Worm (Caenorhabditis elegans): ENCODE data around the gene scl-3.

DNA sequence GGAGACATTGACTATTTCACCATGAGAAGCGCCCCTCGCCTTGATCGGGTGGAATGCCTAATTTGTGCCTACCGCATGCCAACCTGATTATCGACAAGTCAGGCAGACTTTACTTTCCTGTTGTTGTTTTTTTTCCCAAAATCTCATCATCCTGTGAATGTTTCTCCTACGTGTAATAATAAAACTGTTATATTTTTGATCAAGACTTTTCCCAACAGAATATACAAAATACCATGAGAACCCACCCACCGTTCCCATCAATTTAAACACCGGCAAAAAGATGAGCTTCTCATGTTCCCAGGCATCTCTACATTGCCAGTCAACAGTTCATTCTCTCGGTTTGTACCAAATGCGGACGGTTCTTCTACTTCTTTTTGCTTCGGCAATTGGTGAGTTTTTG lies 12.5 kb upstream of the scl-3 start, which contains the start of gene scl-9:
- TF ChIP-seq pha-4 (tag; optimal IDR thresholded peaks at IDR 0.05): no peak
- no peak for TF ChIP-seq nhr-237 (tag; optimal IDR thresholded peaks at IDR 0.05)
- TF ChIP-seq unc-39 (tag; optimal IDR thresholded peaks at IDR 0.05): no peak
- TF ChIP-seq ces-1 (GFP tag; optimal IDR thresholded peaks at IDR 0.05): no peak
- no peak for TF ChIP-seq lin-13 (tag; optimal IDR thresholded peaks at IDR 0.05)
- no peak for TF ChIP-seq tbx-8 (GFP tag; optimal IDR thresholded peaks at IDR 0.05)
- TF ChIP-seq snpc-4 (tag; optimal IDR thresholded peaks at IDR 0.05): no peak
- TF ChIP-seq blmp-1 (tag; optimal IDR thresholded peaks at IDR 0.05): no peak
- no peak for TF ChIP-seq lsy-2 (tag; optimal IDR thresholded peaks at IDR 0.05)
- no peak for TF ChIP-seq nhr-76 (tag; optimal IDR thresholded peaks at IDR 0.05)
- TF ChIP-seq mep-1 (tag; optimal IDR thresholded peaks at IDR 0.05): no peak

Data from whole organism, mixed stage, embryonic.